Fruit fly (Drosophila melanogaster) whole organism, pupa: ENCODE data around the gene Eip78C.

Experiments used
- CG13204 ChIP-seq: fragments of 200-800 bp; sonication (Bioruptor generic); optimal IDR thresholded peaks from 2 replicates; lab custom pipeline; 2018; ENCODE audit warnings: missing biosample characterization, mild to moderate bottlenecking, missing genetic modification characterization, moderate library complexity
- CG15710 ChIP-seq: fragments of 200-800 bp; sonication (Bioruptor generic); optimal IDR thresholded peaks from 2 replicates; lab custom pipeline; 2018; ENCODE audit warnings: missing biosample characterization, mild to moderate bottlenecking, missing genetic modification characterization, moderate library complexity
- CG17806 ChIP-seq: fragments of 200-800 bp; sonication (Bioruptor generic); optimal IDR thresholded peaks from 2 replicates; lab custom pipeline; 2018; ENCODE audit warnings: missing biosample characterization, mild to moderate bottlenecking, missing genetic modification characterization, moderate library complexity
- CG32121 ChIP-seq: fragments of 200-800 bp; sonication (Bioruptor generic); IDR thresholded peaks from 2 replicates; pipeline ENCODE4 v1.3.6; 2022; ENCODE audit warnings: missing biosample characterization, missing genetic modification characterization
- CG4496 ChIP-seq: fragments of 200-800 bp; sonication (Bioruptor generic); IDR thresholded peaks from 3 replicates; pipeline ENCODE4 v1.3.6; 2022; ENCODE audit warnings: missing biosample characterization, missing genetic modification characterization
- CG8159 ChIP-seq: fragments of 200-800 bp; sonication (Bioruptor generic); optimal IDR thresholded peaks from 3 replicates; lab custom pipeline; 2018; ENCODE audit warnings: missing biosample characterization, mild to moderate bottlenecking, missing genetic modification characterization, moderate library complexity
- CG8301 ChIP-seq: fragments of 200-800 bp; sonication (Bioruptor generic); optimal IDR thresholded peaks from 2 replicates; lab custom pipeline; 2018; ENCODE audit warnings: missing biosample characterization, mild to moderate bottlenecking, missing genetic modification characterization
- EcR ChIP-seq: fragments of 200-800 bp; sonication (Bioruptor generic); optimal IDR thresholded peaks from 3 replicates; lab custom pipeline; 2019; ENCODE audit warnings: missing biosample characterization, missing genetic modification characterization, mild to moderate bottlenecking, moderate library complexity, missing genetic modification reagents
- Ets98B ChIP-seq: fragments of 200-800 bp; sonication (Bioruptor generic); IDR thresholded peaks from 2 replicates; pipeline ENCODE4 v1.3.6; 2022; ENCODE audit warnings: missing biosample characterization, missing genetic modification characterization
- Pif1B ChIP-seq: fragments of 200-800 bp; sonication (Bioruptor generic); optimal IDR thresholded peaks from 3 replicates; lab custom pipeline; 2016; ENCODE audit warnings: missing biosample characterization, missing genetic modification characterization
- gl ChIP-seq: fragments of 200-800 bp; sonication (Bioruptor generic); optimal IDR thresholded peaks from 2 replicates; lab custom pipeline; 2018; ENCODE audit warnings: missing biosample characterization, mild to moderate bottlenecking, missing genetic modification characterization
- rn ChIP-seq: fragments of 200-800 bp; sonication (Bioruptor generic); IDR thresholded peaks from 2 replicates; pipeline ENCODE4 v1.3.6; 2022; ENCODE audit warnings: missing biosample characterization, missing genetic modification characterization

dm6 chr3L:21303659-21304058 lies 77.2 kb downstream of the Eip78C start:
- TF ChIP-seq gl (no peak), EcR (GFP tag; lab: Kevin White, UChicago) (no peak), CG4496 (GFP tag; lab: Robert Waterston, UW) (no peak), CG17806 (tag; lab: Kevin White, UChicago) (no peak), Pif1B (no peak), CG13204 (GFP tag; lab: Kevin White, UChicago) (no peak), CG8159 (tag; lab: Kevin White, UChicago) (no peak), CG8301 (tag; lab: Kevin White, UChicago) (no peak), Ets98B (GFP tag; lab: Robert Waterston, UW) (no peak), CG15710 (tag; lab: Kevin White, UChicago) (no peak), rn (GFP tag; lab: Robert Waterston, UW) (no peak), CG32121 (GFP tag; lab: Robert Waterston, UW) (no peak)
